Worm (Caenorhabditis elegans) whole organism, L3 larva: Measurements from ENCODE around the gene srsx-39.

Source experiments
- R02D3.7 ChIP-seq: fragments of 150-350 bp; optimal IDR thresholded peaks from 2 replicates; lab custom pipeline; 2014; ENCODE audit warnings: missing biosample characterization, missing genetic modification characterization
- ZK546.5 ChIP-seq: sonication (generic microtip); optimal IDR thresholded peaks from 2 replicates; lab custom pipeline; 2017; ENCODE audit warnings: missing biosample characterization, missing genetic modification characterization
- aly-2 ChIP-seq: fragments of 150-350 bp; optimal IDR thresholded peaks from 2 replicates; lab custom pipeline; 2014; ENCODE audit warnings: missing biosample characterization, missing genetic modification characterization
- ama-1 ChIP-seq: fragments of 150-350 bp; optimal IDR thresholded peaks from 2 replicates; lab custom pipeline; 2018
- ceh-28 ChIP-seq: fragments of 150-350 bp; optimal IDR thresholded peaks from 2 replicates; lab custom pipeline; 2014; ENCODE audit warnings: missing biosample characterization, missing genetic modification reagents, missing genetic modification characterization
- ceh-82 ChIP-seq: fragments of 150-350 bp; optimal IDR thresholded peaks from 2 replicates; lab custom pipeline; 2014; ENCODE audit warnings: missing biosample characterization, missing genetic modification characterization
- daf-12 ChIP-seq: fragments of 150-350 bp; optimal IDR thresholded peaks from 2 replicates; lab custom pipeline; 2014; ENCODE audit warnings: missing biosample characterization, missing genetic modification reagents, missing genetic modification characterization
- egl-5 ChIP-seq: fragments of 150-350 bp; optimal IDR thresholded peaks from 2 replicates; lab custom pipeline; 2017; ENCODE audit warnings: missing biosample characterization, missing genetic modification reagents, missing genetic modification characterization, inconsistent platforms
- elt-1 ChIP-seq: fragments of 150-350 bp; optimal IDR thresholded peaks from 2 replicates; lab custom pipeline; 2014; ENCODE audit warnings: missing biosample characterization, missing genetic modification characterization
- elt-2 ChIP-seq: sonication (generic microtip); optimal IDR thresholded peaks from 2 replicates; lab custom pipeline; 2016; ENCODE audit warnings: missing genetic modification reagents, mild to moderate bottlenecking, missing genetic modification characterization, missing compliant biosample characterization
- elt-3 ChIP-seq, 3 experiments: fragments of 150-350 bp in 1 of 3; sonication (generic microtip) in 2 of 3; optimal IDR thresholded peaks; 2 replicates in 2 of 3; 4 replicates in 1 of 3; lab custom pipeline; 2014 to 2017; ENCODE audit warnings: missing biosample characterization in 3 of 3, missing genetic modification characterization in 3 of 3
- fkh-10 ChIP-seq: sonication (generic microtip); optimal IDR thresholded peaks from 2 replicates; lab custom pipeline; 2017; ENCODE audit warnings: missing biosample characterization, missing genetic modification reagents, missing genetic modification characterization
- fos-1 ChIP-seq: fragments of 150-350 bp; optimal IDR thresholded peaks from 2 replicates; lab custom pipeline; 2014; ENCODE audit warnings: missing biosample characterization, missing genetic modification characterization
- hmg-11 ChIP-seq: sonication (generic microtip); optimal IDR thresholded peaks from 2 replicates; lab custom pipeline; 2016; ENCODE audit warnings: missing genetic modification characterization, missing compliant biosample characterization
- jun-1 ChIP-seq: fragments of 150-350 bp; optimal IDR thresholded peaks from 2 replicates; lab custom pipeline; 2014; ENCODE audit warnings: missing biosample characterization, missing genetic modification reagents, missing genetic modification characterization
- lin-15B ChIP-seq: fragments of 150-350 bp; optimal IDR thresholded peaks from 2 replicates; lab custom pipeline; 2014; ENCODE audit warnings: missing biosample characterization, missing genetic modification characterization
- lin-39 ChIP-seq: fragments of 150-350 bp; optimal IDR thresholded peaks from 2 replicates; lab custom pipeline; 2018; ENCODE audit warnings: missing biosample characterization, missing genetic modification reagents, missing genetic modification characterization
- lsy-12 ChIP-seq: sonication (generic microtip); optimal IDR thresholded peaks from 2 replicates; lab custom pipeline; 2016; ENCODE audit warnings: mild to moderate bottlenecking, missing genetic modification characterization, missing compliant biosample characterization
- mdl-1 ChIP-seq: fragments of 150-350 bp; optimal IDR thresholded peaks from 2 replicates; lab custom pipeline; 2014; ENCODE audit warnings: missing biosample characterization, missing genetic modification characterization
- mml-1 ChIP-seq: fragments of 150-350 bp; sonication (generic microtip); optimal IDR thresholded peaks from 3 replicates; lab custom pipeline; 2014; ENCODE audit warnings: missing biosample characterization, missing genetic modification characterization
- nfya-1 ChIP-seq: sonication (generic microtip); optimal IDR thresholded peaks from 2 replicates; lab custom pipeline; 2017; ENCODE audit warnings: missing genetic modification characterization, mild to moderate bottlenecking, missing compliant biosample characterization, antibody characterized with exemption, moderate library complexity; ENCODE audit not compliant: insufficient read depth
- nhr-11 ChIP-seq: fragments of 150-350 bp; optimal IDR thresholded peaks from 2 replicates; lab custom pipeline; 2014; ENCODE audit warnings: missing biosample characterization, missing genetic modification characterization
- nhr-12 ChIP-seq: fragments of 150-350 bp; optimal IDR thresholded peaks from 2 replicates; lab custom pipeline; 2014; ENCODE audit warnings: missing biosample characterization, missing genetic modification characterization
- nhr-23 ChIP-seq: fragments of 150-350 bp; optimal IDR thresholded peaks from 2 replicates; lab custom pipeline; 2014; ENCODE audit warnings: missing biosample characterization, missing genetic modification reagents, missing genetic modification characterization
- nhr-237 ChIP-seq: fragments of 150-350 bp; optimal IDR thresholded peaks from 2 replicates; lab custom pipeline; 2014; ENCODE audit warnings: missing biosample characterization, missing genetic modification characterization
- nhr-25 ChIP-seq: sonication (generic microtip); optimal IDR thresholded peaks from 2 replicates; lab custom pipeline; 2017; ENCODE audit warnings: missing biosample characterization, missing genetic modification characterization
- nhr-43 ChIP-seq: sonication (generic microtip); optimal IDR thresholded peaks from 2 replicates; lab custom pipeline; 2016; ENCODE audit warnings: mild to moderate bottlenecking, missing genetic modification characterization, missing compliant biosample characterization; ENCODE audit not compliant: poor library complexity, severe bottlenecking
- nhr-67 ChIP-seq: fragments of 150-350 bp; optimal IDR thresholded peaks from 2 replicates; lab custom pipeline; 2014; ENCODE audit warnings: missing biosample characterization, missing genetic modification characterization
- nhr-76 ChIP-seq: fragments of 150-350 bp; sonication (generic microtip); optimal IDR thresholded peaks from 5 replicates; lab custom pipeline; 2014; ENCODE audit warnings: missing biosample characterization, missing genetic modification characterization
- nhr-77 ChIP-seq: fragments of 150-350 bp; optimal IDR thresholded peaks from 2 replicates; lab custom pipeline; 2014; ENCODE audit warnings: missing biosample characterization, missing genetic modification characterization
- sea-2 ChIP-seq: fragments of 150-350 bp; sonication (generic microtip); optimal IDR thresholded peaks from 4 replicates; lab custom pipeline; 2014; ENCODE audit warnings: missing biosample characterization, missing genetic modification reagents, missing genetic modification characterization
- skn-1 ChIP-seq: fragments of 150-350 bp; optimal IDR thresholded peaks from 2 replicates; lab custom pipeline; 2014; ENCODE audit warnings: missing biosample characterization, missing genetic modification characterization
- tbx-2 ChIP-seq: sonication (generic microtip); optimal IDR thresholded peaks from 2 replicates; lab custom pipeline; 2016; ENCODE audit warnings: mild to moderate bottlenecking, missing genetic modification characterization, missing compliant biosample characterization
- unc-39 ChIP-seq: sonication (generic microtip); optimal IDR thresholded peaks from 4 replicates; lab custom pipeline; 2017; ENCODE audit warnings: missing biosample characterization, missing genetic modification characterization
- unc-62 ChIP-seq: fragments of 150-350 bp; sonication (generic microtip); optimal IDR thresholded peaks from 4 replicates; lab custom pipeline; 2014; ENCODE audit warnings: missing biosample characterization, missing genetic modification reagents, missing genetic modification characterization
- ztf-11 ChIP-seq: fragments of 150-350 bp; optimal IDR thresholded peaks from 2 replicates; lab custom pipeline; 2014; ENCODE audit warnings: missing biosample characterization, missing genetic modification characterization
- ztf-4 ChIP-seq: fragments of 150-350 bp; optimal IDR thresholded peaks from 2 replicates; lab custom pipeline; 2014; ENCODE audit warnings: missing biosample characterization, missing genetic modification characterization

The srsx-39 gene

DNA sequence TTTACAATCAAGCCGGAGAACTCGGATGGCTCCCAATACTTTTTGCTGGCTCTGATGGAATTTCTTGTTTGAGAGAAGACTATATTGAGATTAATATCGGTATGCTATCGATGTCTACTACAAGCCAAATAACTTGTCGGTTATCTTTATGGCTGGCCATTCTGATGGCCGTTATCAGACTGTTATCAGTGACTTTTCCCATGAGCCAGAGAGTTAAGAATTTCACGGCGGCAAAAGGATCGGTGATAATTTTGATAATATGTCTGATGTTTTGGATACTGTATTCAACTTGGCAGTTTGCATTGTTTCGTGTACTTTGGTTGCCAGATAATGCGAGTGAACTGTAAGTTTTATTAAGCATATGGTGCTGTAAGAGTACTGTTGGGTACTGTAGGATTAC, 30.4 kb downstream of the srsx-39 start:
- TF ChIP-seq elt-2 (tag; lab: Kevin White, UChicago) (peak; percentile 56), aly-2 (tag; lab: Kevin White, UChicago) (no peak)

ce11 chrV:15225650-15226049, 30.9 kb downstream of the srsx-39 start, which contains the start of gene srw-14:
TSS of gene srw-14 (plus strand) at chrV:15225950.
- TF ChIP-seq skn-1 (no peak), nhr-237 (tag; lab: Kevin White, UChicago) (no peak), nhr-25 (tag; lab: Kevin White, UChicago) (no peak), ZK546.5 (tag; lab: Kevin White, UChicago) (no peak), nhr-11 (tag; lab: Kevin White, UChicago) (no peak), ztf-4 (tag; lab: Kevin White, UChicago) (no peak), unc-62 (GFP tag; lab: Kevin White, UChicago) (no peak), daf-12 (tag; lab: Kevin White, UChicago) (no peak), aly-2 (tag; lab: Kevin White, UChicago) (no peak), R02D3.7 (tag; lab: Kevin White, UChicago) (no peak), jun-1 (no peak), fkh-10 (GFP tag; lab: Kevin White, UChicago) (no peak), nhr-23 (tag; lab: Kevin White, UChicago) (no peak), ceh-82 (tag; lab: Kevin White, UChicago) (no peak), ztf-11 (tag; lab: Kevin White, UChicago) (no peak), elt-2 (tag; lab: Kevin White, UChicago) (no peak), hmg-11 (tag; lab: Kevin White, UChicago) (no peak), unc-39 (no peak)
- TF ChIP-seq, all 47 proteins: peak for 0

- TF ChIP-seq tbx-2 (no peak), lin-39 (tag; lab: Kevin White, UChicago) (no peak), nhr-237 (tag; lab: Kevin White, UChicago) (no peak), fkh-10 (GFP tag; lab: Kevin White, UChicago) (no peak), nhr-67 (no peak), fos-1 (tag; lab: Kevin White, UChicago) (no peak), nhr-43 (tag; lab: Kevin White, UChicago) (no peak), mdl-1 (tag; lab: Kevin White, UChicago) (no peak), aly-2 (tag; lab: Kevin White, UChicago) (no peak), elt-3 (tag; optimal IDR thresholded peaks at IDR 0.05; lab: Kevin White, UChicago) (no peak), nhr-77 (no peak), daf-12 (tag; lab: Kevin White, UChicago) (no peak), nfya-1 (tag; lab: Kevin White, UChicago) (no peak), mml-1 (tag; lab: Kevin White, UChicago) (no peak), nhr-12 (no peak), lin-15B (no peak), elt-2 (tag; lab: Kevin White, UChicago) (no peak), ama-1 (lab: Kevin White, UChicago) (no peak)
- TF ChIP-seq, all 47 proteins: peak for 0
Observed at ce11 chrV:15223668-15224067, 32.9 kb downstream of the srsx-39 start, which contains the start of gene srw-24. TSS of gene srw-24 (plus strand) at chrV:15223968.

ce11 chrV:15221330-15221729, 35.2 kb downstream of the srsx-39 start, which contains the start of gene irld-25:
TSS of gene irld-25 (plus strand) at chrV:15221630.
- TF ChIP-seq hmg-11 (tag; lab: Kevin White, UChicago) (no peak), ceh-28 (tag; lab: Kevin White, UChicago) (no peak), nhr-76 (no peak), fos-1 (tag; lab: Kevin White, UChicago) (no peak), ama-1 (lab: Kevin White, UChicago) (no peak), ceh-82 (tag; lab: Kevin White, UChicago) (no peak), jun-1 (no peak), nhr-67 (no peak), mdl-1 (tag; lab: Kevin White, UChicago) (no peak), tbx-2 (no peak), nfya-1 (tag; lab: Kevin White, UChicago) (no peak), ztf-11 (tag; lab: Kevin White, UChicago) (no peak), aly-2 (tag; lab: Kevin White, UChicago) (no peak), mml-1 (tag; lab: Kevin White, UChicago) (no peak), unc-62 (GFP tag; lab: Kevin White, UChicago) (no peak)
- TF ChIP-seq, all 47 proteins: peak for 0

DNA sequence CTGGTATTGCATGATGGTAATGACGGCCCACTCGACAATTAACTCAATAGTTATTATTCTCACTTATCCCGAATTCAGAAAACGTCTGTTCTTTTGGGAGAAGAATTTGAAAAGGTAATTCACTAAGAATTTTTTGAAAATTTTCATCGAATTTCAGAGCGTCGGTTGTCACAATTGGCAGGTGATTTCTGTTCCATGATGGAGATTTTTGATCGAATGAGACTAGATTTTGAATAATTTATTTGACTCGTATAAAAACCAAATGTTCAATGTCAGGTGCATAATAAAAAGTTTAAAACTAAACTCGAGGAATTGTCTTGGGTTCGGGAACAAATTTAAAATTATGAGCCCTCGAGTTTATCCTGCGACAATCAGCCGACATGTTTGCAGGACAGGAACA, 39.9 kb downstream of the srsx-39 start, which contains the start of gene sri-25:
sri-25 (plus strand) TSS at position 301 of the 400 bp plus-strand sequence.
- TF ChIP-seq unc-62 (GFP tag; lab: Kevin White, UChicago), result no peak
- no peak for TF ChIP-seq elt-2 (tag; lab: Kevin White, UChicago)
- TF ChIP-seq mml-1 (tag; lab: Kevin White, UChicago), result no peak
- no peak for TF ChIP-seq tbx-2
- no peak for TF ChIP-seq lin-39 (tag; lab: Kevin White, UChicago)
- no peak for TF ChIP-seq unc-39
- no peak for TF ChIP-seq nhr-237 (tag; lab: Kevin White, UChicago)
- TF ChIP-seq fkh-10 (GFP tag; lab: Kevin White, UChicago), result no peak
- no peak for TF ChIP-seq fos-1 (tag; lab: Kevin White, UChicago)
- TF ChIP-seq ztf-4 (tag; lab: Kevin White, UChicago), result no peak
- TF ChIP-seq egl-5 (tag; lab: Kevin White, UChicago), result no peak
- no peak for TF ChIP-seq sea-2 (GFP tag; lab: Kevin White, UChicago)
- no peak for TF ChIP-seq aly-2 (tag; lab: Kevin White, UChicago)
- no peak for TF ChIP-seq nhr-77
- no peak for TF ChIP-seq lsy-12
- TF ChIP-seq ama-1 (lab: Kevin White, UChicago), result no peak
- no peak for TF ChIP-seq nhr-11 (tag; lab: Kevin White, UChicago)
- TF ChIP-seq elt-1 (tag; lab: Kevin White, UChicago), result no peak
